Worm (Caenorhabditis elegans): ENCODE measurements around the gene sma-2.

DNA sequence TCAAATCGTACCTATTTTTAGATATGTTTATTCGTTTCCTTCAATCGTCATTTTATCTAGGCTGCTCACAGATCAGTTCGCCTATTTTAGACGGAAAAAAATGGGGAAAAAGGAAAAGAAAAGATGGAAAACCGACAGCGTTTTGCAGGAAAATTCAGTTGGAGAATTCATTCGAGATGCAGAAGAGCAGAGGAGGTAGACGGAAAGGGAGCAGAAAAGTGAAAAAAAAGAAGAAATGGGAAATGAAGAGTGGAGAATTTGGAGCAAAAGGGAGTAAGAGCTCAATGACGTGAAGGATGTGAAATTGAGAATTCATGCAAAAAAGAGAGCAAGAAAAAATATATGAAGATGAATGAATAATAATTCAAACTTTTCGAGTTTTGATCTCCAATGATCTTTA is 35.0 kb downstream of the sma-2 start:
- TF ChIP-seq ama-1 (optimal IDR thresholded peaks at IDR 0.05), result no peak
- no peak for TF ChIP-seq flt-1 (GFP tag; IDR thresholded peaks at IDR 0.05)
- TF ChIP-seq tbx-37 (GFP tag; conservative IDR thresholded peaks at IDR 0.05), result no peak
- no peak for TF ChIP-seq B0310.2 (tag; optimal IDR thresholded peaks at IDR 0.05)
- no peak for TF ChIP-seq aly-1 (tag; optimal IDR thresholded peaks at IDR 0.05)
